Fruit fly (Drosophila melanogaster): Measurements from ENCODE around the gene CG13738.

CG13738 gene

dm6 chr3L:13993742-13994719 is 20.8 kb upstream of the CG13738 start, which contains the start of gene CtsK1 (continued):
- no peak for TF ChIP-seq mam (GFP tag; optimal IDR thresholded peaks at IDR 0.05)
- TF ChIP-seq slou (GFP tag; optimal IDR thresholded peaks at IDR 0.05), result no peak
- TF ChIP-seq CG10462 (GFP tag; optimal IDR thresholded peaks at IDR 0.05), result no peak
- no peak for TF ChIP-seq eyg (GFP tag; optimal IDR thresholded peaks at IDR 0.05)
- TF ChIP-seq CG4328 (GFP tag; optimal IDR thresholded peaks at IDR 0.05), result no peak
- TF ChIP-seq cg (GFP tag; optimal IDR thresholded peaks at IDR 0.05), result peak; percentile 15
- no peak for TF ChIP-seq fu2 (GFP tag; optimal IDR thresholded peaks at IDR 0.05)
- peak; percentile 66 for TF ChIP-seq CG17359 (tag; optimal IDR thresholded peaks at IDR 0.05)
- TF ChIP-seq CG11093 (GFP tag; IDR thresholded peaks at IDR 0.05), result no peak
- peak; percentile 26 for TF ChIP-seq CG18599 (GFP tag; optimal IDR thresholded peaks at IDR 0.05)
- TF ChIP-seq CG6813 (GFP tag; optimal IDR thresholded peaks at IDR 0.05), result peak; percentile 1
- no peak for TF ChIP-seq CG3163 (GFP tag; optimal IDR thresholded peaks at IDR 0.05)
- no peak for TF ChIP-seq B-H1 (GFP tag; IDR thresholded peaks at IDR 0.05)
- no peak for TF ChIP-seq NfI (GFP tag; optimal IDR thresholded peaks at IDR 0.05)
- no peak for TF ChIP-seq mld (GFP tag; IDR thresholded peaks at IDR 0.05; ENCODE audit: partially characterized antibody)
- peak; percentile 53; the same call in 1 of the 3 replicates for TF ChIP-seq HLH4C (GFP tag; IDR thresholded peaks at IDR 0.05; ENCODE audit: partially characterized antibody)
- no peak for TF ChIP-seq psq (GFP tag; optimal IDR thresholded peaks at IDR 0.05)
- no peak for TF ChIP-seq CG3065 (GFP tag; optimal IDR thresholded peaks at IDR 0.05)
- TF ChIP-seq Chrac-16 (GFP tag; optimal IDR thresholded peaks at IDR 0.05), result no peak
- no peak for TF ChIP-seq Dip2 (GFP tag; IDR thresholded peaks at IDR 0.05)
- TF ChIP-seq dysf (GFP tag; IDR thresholded peaks at IDR 0.05), result no peak
- TF ChIP-seq kah (GFP tag; optimal IDR thresholded peaks at IDR 0.05), result no peak
- no peak for TF ChIP-seq CG11723 (GFP tag; optimal IDR thresholded peaks at IDR 0.05)
- TF ChIP-seq CG8765 (GFP tag; IDR thresholded peaks at IDR 0.05), result no peak
- TF ChIP-seq Hr51 (GFP tag; optimal IDR thresholded peaks at IDR 0.05), result peak in 1 of 2 experiments; percentile 25
- no peak for TF ChIP-seq pb (GFP tag; optimal IDR thresholded peaks at IDR 0.05)
- TF ChIP-seq CG7357 (GFP tag; IDR thresholded peaks at IDR 0.05), result no peak
- no peak for TF ChIP-seq CG1832 (GFP tag; optimal IDR thresholded peaks at IDR 0.05)
- no peak for TF ChIP-seq CG16815 (GFP tag; optimal IDR thresholded peaks at IDR 0.05)
- TF ChIP-seq sens-2 (GFP tag; IDR thresholded peaks at IDR 0.05), result no peak
- TF ChIP-seq sc (optimal IDR thresholded peaks at IDR 0.05), result no peak
- no peak for TF ChIP-seq sc (GFP tag; optimal IDR thresholded peaks at IDR 0.05)
- TF ChIP-seq tin (GFP tag; optimal IDR thresholded peaks at IDR 0.05), result no peak
- TF ChIP-seq grau (tag; optimal IDR thresholded peaks at IDR 0.05), result peak; percentile 16
- no peak for TF ChIP-seq CHES-1-like (GFP tag; optimal IDR thresholded peaks at IDR 0.05)
- peak; percentile 15 for TF ChIP-seq Xbp1 (GFP tag; optimal IDR thresholded peaks at IDR 0.05)
- no peak for TF ChIP-seq mirr (GFP tag; optimal IDR thresholded peaks at IDR 0.05)
- no peak for TF ChIP-seq p53 (GFP tag; optimal IDR thresholded peaks at IDR 0.05)
- TF ChIP-seq CG10267 (tag; optimal IDR thresholded peaks at IDR 0.05), result peak; percentile 38
- TF ChIP-seq Lim3 (GFP tag; IDR thresholded peaks at IDR 0.05), result no peak
- 0 out of 3 replicates have a peak, but pooled peaks have one; percentile 33 for TF ChIP-seq Opbp (GFP tag; IDR thresholded peaks at IDR 0.05; ENCODE audit: partially characterized antibody)
- TF ChIP-seq Doc2 (GFP tag; IDR thresholded peaks at IDR 0.05), result no peak
- no peak for TF ChIP-seq ash1 (GFP tag; optimal IDR thresholded peaks at IDR 0.05)
- TF ChIP-seq bcd (GFP tag; optimal IDR thresholded peaks at IDR 0.05), result no peak
- no peak for TF ChIP-seq CG5245 (GFP tag; optimal IDR thresholded peaks at IDR 0.05)
- no peak for TF ChIP-seq Antp (GFP tag; optimal IDR thresholded peaks at IDR 0.05)
- no peak for TF ChIP-seq CG7928 (GFP tag; optimal IDR thresholded peaks at IDR 0.05)
- TF ChIP-seq CG30020 (tag; optimal IDR thresholded peaks at IDR 0.05), result peak; percentile 8
- no peak for TF ChIP-seq Hr78 (GFP tag; optimal IDR thresholded peaks at IDR 0.05)

Data from whole organism, embryonic.